ENCODE assay signal across 4 worm cellular contexts in the genomic region with DNA sequence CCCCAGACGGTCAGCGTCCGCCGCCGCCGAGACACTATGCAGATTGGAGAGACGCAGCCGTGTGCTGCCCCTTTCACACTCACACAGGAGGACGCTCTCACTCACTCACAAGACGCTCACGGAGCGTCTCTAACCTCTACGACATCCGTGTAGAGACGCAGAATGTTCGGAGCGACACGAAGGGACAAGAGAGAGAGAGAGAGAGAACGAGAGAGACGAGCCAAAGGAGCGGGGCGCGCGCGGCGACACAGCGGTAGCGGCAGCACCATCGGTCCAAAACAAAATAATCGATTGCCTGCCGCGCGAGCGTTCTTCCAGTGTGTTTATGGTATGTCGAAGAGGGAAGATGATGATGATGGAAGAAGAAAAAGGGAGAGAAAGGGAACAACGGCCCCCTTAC.
TF ChIP-seq lines count a peak whose summit lies in the region.

No protein-coding gene starts in this region.

TF ChIP-seq in whole organism, L2 larva, 48 proteins besides CTCF, POLR2A, EP300 and RAD21 (continues in another document):
- no peak for TF ChIP-seq aly-2 (tag; optimal IDR thresholded peaks at IDR 0.05; lab: Kevin White, UChicago)
- TF ChIP-seq lin-11 (tag; optimal IDR thresholded peaks at IDR 0.05; lab: Kevin White, UChicago), result peak; percentile 84
- peak; percentile 82 for TF ChIP-seq ceh-82 (tag; optimal IDR thresholded peaks at IDR 0.05; lab: Kevin White, UChicago)
- no peak for TF ChIP-seq dmd-4 (tag; optimal IDR thresholded peaks at IDR 0.05; lab: Kevin White, UChicago)
- TF ChIP-seq crh-2 (tag; optimal IDR thresholded peaks at IDR 0.05; lab: Kevin White, UChicago), result peak; percentile 81
- peak; percentile 86 for TF ChIP-seq lin-13 (GFP tag; optimal IDR thresholded peaks at IDR 0.05; lab: Kevin White, UChicago)
- peak; percentile 92 for TF ChIP-seq sma-3 (GFP tag; optimal IDR thresholded peaks at IDR 0.05; lab: Kevin White, UChicago)
- peak; percentile 50 for TF ChIP-seq blmp-1 (tag; optimal IDR thresholded peaks at IDR 0.05; lab: Kevin White, UChicago; ENCODE audit: insufficient read depth)
- peak; percentile 84 for TF ChIP-seq nhr-21 (tag; optimal IDR thresholded peaks at IDR 0.05; lab: Kevin White, UChicago)
- TF ChIP-seq nhr-12 (tag; optimal IDR thresholded peaks at IDR 0.05; lab: Kevin White, UChicago), result no peak
- peak; percentile 94 for TF ChIP-seq F13H6.1 (tag; optimal IDR thresholded peaks at IDR 0.05; lab: Kevin White, UChicago)
- TF ChIP-seq lsy-2 (tag; optimal IDR thresholded peaks at IDR 0.05; lab: Kevin White, UChicago), result peak; percentile 22 to 83
- TF ChIP-seq sem-4 (tag; optimal IDR thresholded peaks at IDR 0.05; lab: Kevin White, UChicago), result peak; percentile 84
- peak; percentile 87 for TF ChIP-seq C34F6.9 (tag; optimal IDR thresholded peaks at IDR 0.05; lab: Kevin White, UChicago)
- no peak for TF ChIP-seq ama-1 (optimal IDR thresholded peaks at IDR 0.05; lab: Kevin White, UChicago)
- no peak for TF ChIP-seq mbf-1 (tag; optimal IDR thresholded peaks at IDR 0.05; lab: Kevin White, UChicago)
- TF ChIP-seq nhr-129 (tag; optimal IDR thresholded peaks at IDR 0.05; lab: Kevin White, UChicago), result peak; percentile 92
- TF ChIP-seq nhr-11 (tag; optimal IDR thresholded peaks at IDR 0.05; lab: Kevin White, UChicago), result no peak
- peak; percentile 89 for TF ChIP-seq zag-1 (tag; optimal IDR thresholded peaks at IDR 0.05; lab: Kevin White, UChicago)
- TF ChIP-seq unc-62 (GFP tag; optimal IDR thresholded peaks at IDR 0.05; lab: Kevin White, UChicago), result no peak
- no peak for TF ChIP-seq unc-39 (tag; optimal IDR thresholded peaks at IDR 0.05; lab: Kevin White, UChicago)
- peak; percentile 88 for TF ChIP-seq unc-55 (GFP tag; optimal IDR thresholded peaks at IDR 0.05; lab: Kevin White, UChicago)

TF ChIP-seq in whole organism, L4 larva, 104 proteins besides CTCF, POLR2A, EP300 and RAD21 (continues in another document):
- TF ChIP-seq Y48G9A.11 (GFP tag; IDR thresholded peaks at IDR 0.05; lab: Robert Waterston, UW) (no peak), php-3 (GFP tag; IDR thresholded peaks at IDR 0.05; lab: Robert Waterston, UW) (no peak), ceh-44 (GFP tag; IDR thresholded peaks at IDR 0.05; lab: Robert Waterston, UW) (peak; percentile 28; the same call in 1 of the 2 replicates), nhr-25 (tag; optimal IDR thresholded peaks at IDR 0.05; lab: Kevin White, UChicago; ENCODE audit: borderline replicate concordance, insufficient read depth) (peak; percentile 78), lin-15B (tag; optimal IDR thresholded peaks at IDR 0.05; lab: Kevin White, UChicago) (no peak), zfp-2 (tag; optimal IDR thresholded peaks at IDR 0.05; lab: Kevin White, UChicago) (peak; percentile 23), R02D3.7 (tag; optimal IDR thresholded peaks at IDR 0.05; lab: Kevin White, UChicago) (no peak), hmg-1.1 (GFP tag; IDR thresholded peaks at IDR 0.05; lab: Robert Waterston, UW) (peak; percentile 92), aly-2 (tag; optimal IDR thresholded peaks at IDR 0.05; lab: Kevin White, UChicago) (no peak), nhr-77 (tag; optimal IDR thresholded peaks at IDR 0.05; lab: Kevin White, UChicago) (peak; percentile 71), lsy-2 (tag; optimal IDR thresholded peaks at IDR 0.05; lab: Kevin White, UChicago) (peak; percentile 73 to 82), Y75B8A.6 (GFP tag; IDR thresholded peaks at IDR 0.05; lab: Robert Waterston, UW) (no peak; the same call in 1 of the 2 replicates), mep-1 (tag; optimal IDR thresholded peaks at IDR 0.05; lab: Kevin White, UChicago) (peak; percentile 93), dve-1 (tag; optimal IDR thresholded peaks at IDR 0.05; lab: Kevin White, UChicago; ENCODE audit: insufficient read depth) (peak; percentile 94), daf-16 (GFP tag; optimal IDR thresholded peaks at IDR 0.05; lab: Kevin White, UChicago) (peak; percentile 43 to 71), daf-16 (tag; optimal IDR thresholded peaks at IDR 0.05; lab: Kevin White, UChicago) (peak; percentile 86), daf-8 (GFP tag; IDR thresholded peaks at IDR 0.05; lab: Robert Waterston, UW) (no peak), ceh-62 (tag; optimal IDR thresholded peaks at IDR 0.05; lab: Kevin White, UChicago) (no peak), set-16 (GFP tag; IDR thresholded peaks at IDR 0.05; lab: Robert Waterston, UW) (peak; percentile 97), mxl-2 (GFP tag; conservative IDR thresholded peaks at IDR 0.05; lab: Robert Waterston, UW) (no peak; the same call in 1 of the 2 replicates), nhr-6 (tag; optimal IDR thresholded peaks at IDR 0.05; lab: Kevin White, UChicago) (peak; percentile 78)

TF ChIP-seq in whole organism, late embryonic, 69 proteins besides CTCF, POLR2A, EP300 and RAD21 (continues in another document):
- TF ChIP-seq ahr-1 (tag; optimal IDR thresholded peaks at IDR 0.05; lab: Kevin White, UChicago), result no peak
- peak; percentile 77 for TF ChIP-seq ceh-18 (tag; optimal IDR thresholded peaks at IDR 0.05; lab: Kevin White, UChicago)
- TF ChIP-seq hlh-15 (tag; optimal IDR thresholded peaks at IDR 0.05; lab: Kevin White, UChicago), result no peak
- TF ChIP-seq pha-2 (tag; optimal IDR thresholded peaks at IDR 0.05; lab: Kevin White, UChicago), result no peak
- no peak for TF ChIP-seq ama-1 (optimal IDR thresholded peaks at IDR 0.05; lab: Kevin White, UChicago)
- TF ChIP-seq fkh-10 (GFP tag; optimal IDR thresholded peaks at IDR 0.05; lab: Kevin White, UChicago), result no peak
- no peak for TF ChIP-seq Y22D7AL.16 (tag; optimal IDR thresholded peaks at IDR 0.05; lab: Kevin White, UChicago)
- TF ChIP-seq syd-9 (tag; optimal IDR thresholded peaks at IDR 0.05; lab: Kevin White, UChicago), result peak; percentile 64
- peak; percentile 96 for TF ChIP-seq pros-1 (tag; optimal IDR thresholded peaks at IDR 0.05; lab: Kevin White, UChicago)
- TF ChIP-seq T23F11.4 (GFP tag; optimal IDR thresholded peaks at IDR 0.05; lab: Kevin White, UChicago), result peak; percentile 6
- no peak for TF ChIP-seq sox-2 (GFP tag; IDR thresholded peaks at IDR 0.05; lab: Robert Waterston, UW)
- peak; percentile 80 for TF ChIP-seq hlh-30 (tag; optimal IDR thresholded peaks at IDR 0.05; lab: Kevin White, UChicago; ENCODE audit: insufficient read depth)
- TF ChIP-seq sdc-2 (tag; optimal IDR thresholded peaks at IDR 0.05; lab: Kevin White, UChicago), result peak; percentile 60
- no peak for TF ChIP-seq pha-4 (tag; optimal IDR thresholded peaks at IDR 0.05; lab: Kevin White, UChicago)
- TF ChIP-seq nfya-1 (tag; optimal IDR thresholded peaks at IDR 0.05; lab: Kevin White, UChicago), result peak; percentile 84
- TF ChIP-seq F13H6.1 (tag; optimal IDR thresholded peaks at IDR 0.05; lab: Kevin White, UChicago), result peak; percentile 62
- TF ChIP-seq ceh-14 (tag; optimal IDR thresholded peaks at IDR 0.05; lab: Kevin White, UChicago), result peak; percentile 48
- peak; percentile 89 for TF ChIP-seq ceh-31 (tag; optimal IDR thresholded peaks at IDR 0.05; lab: Kevin White, UChicago)
- no peak for TF ChIP-seq ceh-24 (tag; optimal IDR thresholded peaks at IDR 0.05; lab: Kevin White, UChicago)
- no peak for TF ChIP-seq npax-4 (tag; optimal IDR thresholded peaks at IDR 0.05; lab: Kevin White, UChicago)
- no peak for TF ChIP-seq hlh-6 (tag; optimal IDR thresholded peaks at IDR 0.05; lab: Kevin White, UChicago)
- TF ChIP-seq hlh-13 (GFP tag; optimal IDR thresholded peaks at IDR 0.05; lab: Kevin White, UChicago), result no peak
- TF ChIP-seq ceh-19 (GFP tag; optimal IDR thresholded peaks at IDR 0.05; lab: Kevin White, UChicago), result peak; percentile 34
- TF ChIP-seq nhr-11 (tag; optimal IDR thresholded peaks at IDR 0.05; lab: Kevin White, UChicago), result no peak
- TF ChIP-seq gmeb-2 (tag; optimal IDR thresholded peaks at IDR 0.05; lab: Kevin White, UChicago), result no peak

TF ChIP-seq in whole organism, mixed stage, embryonic, 35 proteins besides CTCF, POLR2A, EP300 and RAD21:
- TF ChIP-seq hlh-1 (tag; optimal IDR thresholded peaks at IDR 0.05; lab: Kevin White, UChicago), result peak; percentile 1
- TF ChIP-seq M03D4.4 (tag; optimal IDR thresholded peaks at IDR 0.05; lab: Kevin White, UChicago), result peak; percentile 47
- TF ChIP-seq cnd-1 (tag; optimal IDR thresholded peaks at IDR 0.05; lab: Kevin White, UChicago), result peak; percentile 26
- peak; percentile 38 for TF ChIP-seq ces-1 (GFP tag; optimal IDR thresholded peaks at IDR 0.05; lab: Kevin White, UChicago)
- TF ChIP-seq snpc-4 (tag; optimal IDR thresholded peaks at IDR 0.05; lab: Kevin White, UChicago), result no peak
- TF ChIP-seq nhr-12 (tag; optimal IDR thresholded peaks at IDR 0.05; lab: Kevin White, UChicago), result no peak
- peak; percentile 83 for TF ChIP-seq unc-62 (GFP tag; optimal IDR thresholded peaks at IDR 0.05; lab: Kevin White, UChicago)
- no peak for TF ChIP-seq elt-3 (tag; optimal IDR thresholded peaks at IDR 0.05; lab: Kevin White, UChicago)
- peak; percentile 68 for TF ChIP-seq lsy-2 (tag; optimal IDR thresholded peaks at IDR 0.05; lab: Kevin White, UChicago)
- peak; percentile 24 for TF ChIP-seq ceh-83 (GFP tag; optimal IDR thresholded peaks at IDR 0.05; lab: Kevin White, UChicago)
- peak; percentile 92 for TF ChIP-seq ham-2 (GFP tag; optimal IDR thresholded peaks at IDR 0.05; lab: Kevin White, UChicago)
- TF ChIP-seq ztf-11 (tag; optimal IDR thresholded peaks at IDR 0.05; lab: Kevin White, UChicago), result peak; percentile 86
- no peak for TF ChIP-seq flh-1 (GFP tag; optimal IDR thresholded peaks at IDR 0.05; lab: Kevin White, UChicago)
- TF ChIP-seq mls-2 (tag; optimal IDR thresholded peaks at IDR 0.05; lab: Kevin White, UChicago), result peak; percentile 50
- TF ChIP-seq drap-1 (GFP tag; optimal IDR thresholded peaks at IDR 0.05; lab: Kevin White, UChicago), result peak; percentile 52
- peak; percentile 86 for TF ChIP-seq unc-120 (tag; optimal IDR thresholded peaks at IDR 0.05; lab: Kevin White, UChicago; ENCODE audit: poor library complexity, severe bottlenecking)
- TF ChIP-seq sptf-1 (tag; optimal IDR thresholded peaks at IDR 0.05; lab: Kevin White, UChicago), result peak; percentile 46
- TF ChIP-seq ceh-43 (GFP tag; optimal IDR thresholded peaks at IDR 0.05; lab: Kevin White, UChicago), result no peak
- TF ChIP-seq mep-1 (tag; optimal IDR thresholded peaks at IDR 0.05; lab: Kevin White, UChicago), result peak; percentile 77
- TF ChIP-seq unc-39 (tag; optimal IDR thresholded peaks at IDR 0.05; lab: Kevin White, UChicago), result peak; percentile 36
- no peak for TF ChIP-seq blmp-1 (tag; optimal IDR thresholded peaks at IDR 0.05; lab: Kevin White, UChicago)
- no peak for TF ChIP-seq sem-2 (GFP tag; optimal IDR thresholded peaks at IDR 0.05; lab: Kevin White, UChicago)
- no peak for TF ChIP-seq elt-1 (tag; optimal IDR thresholded peaks at IDR 0.05; lab: Kevin White, UChicago; ENCODE audit: borderline replicate concordance, insufficient read depth)
- TF ChIP-seq pha-4 (tag; optimal IDR thresholded peaks at IDR 0.05; lab: Kevin White, UChicago), result peak; percentile 82
- no peak for TF ChIP-seq lin-13 (tag; optimal IDR thresholded peaks at IDR 0.05; lab: Kevin White, UChicago)
